Worm (Caenorhabditis elegans) whole organism, young adult: Measurements from ENCODE around the gene C50H2.13.
A peak's percentile ranks its signal among the peaks of the same experiment; 100 is the strongest.

Experiments
- B0035.1 ChIP-seq: sonication (generic microtip); optimal IDR thresholded peaks from 2 replicates; lab custom pipeline; 2016; ENCODE audit warnings: missing genetic modification characterization, mild to moderate bottlenecking, missing compliant biosample characterization, missing genotype, missing genetic modification reagents
- F10E7.11 ChIP-seq: sonication (generic microtip); optimal IDR thresholded peaks from 2 replicates; lab custom pipeline; 2017; ENCODE audit warnings: mild to moderate bottlenecking, missing genetic modification characterization, moderate library complexity, missing compliant biosample characterization
- F22D6.2 ChIP-seq: sonication (generic microtip); optimal IDR thresholded peaks from 2 replicates; lab custom pipeline; 2016; ENCODE audit warnings: mild to moderate bottlenecking, missing genetic modification characterization, missing compliant biosample characterization
- F39B2.1 ChIP-seq: fragments of 200-800 bp; sonication (Bioruptor generic); IDR thresholded peaks from 2 replicates; pipeline ENCODE4 v1.3.6; 2022; ENCODE audit warnings: missing genetic modification reagents, missing genetic modification characterization, missing compliant biosample characterization
- F52B5.7 ChIP-seq: sonication (generic microtip); optimal IDR thresholded peaks from 2 replicates; lab custom pipeline; 2016; ENCODE audit warnings: mild to moderate bottlenecking, missing genetic modification characterization, missing compliant biosample characterization
- F57A8.1 ChIP-seq: fragments of 200-800 bp; sonication (Bioruptor generic); optimal IDR thresholded peaks from 2 replicates; lab custom pipeline; 2018; ENCODE audit warnings: mild to moderate bottlenecking, missing genetic modification characterization, moderate library complexity, missing compliant biosample characterization
- K12H6.12 ChIP-seq: fragments of 200-800 bp; sonication (Bioruptor generic); optimal IDR thresholded peaks from 2 replicates; lab custom pipeline; 2018; ENCODE audit warnings: mild to moderate bottlenecking, missing genetic modification characterization, missing compliant biosample characterization
- T07F8.4 ChIP-seq: sonication (generic microtip); optimal IDR thresholded peaks from 2 replicates; lab custom pipeline; 2016; ENCODE audit warnings: mild to moderate bottlenecking, missing genetic modification characterization, moderate library complexity, missing compliant biosample characterization
- Y79H2A.3 ChIP-seq: fragments of 200-800 bp; sonication (Bioruptor generic); conservative IDR thresholded peaks from 2 replicates; pipeline ENCODE4 v1.3.6; 2022; ENCODE audit warnings: missing genetic modification reagents, missing genetic modification characterization, missing compliant biosample characterization
- Y95B8A.8 ChIP-seq: fragments of 200-800 bp; sonication (Bioruptor generic); IDR thresholded peaks from 2 replicates; pipeline ENCODE4 v1.3.6; 2022; ENCODE audit warnings: missing genetic modification reagents, missing genetic modification characterization, missing compliant biosample characterization
- akir-1 ChIP-seq: fragments of 200-800 bp; sonication (Bioruptor generic); optimal IDR thresholded peaks from 2 replicates; lab custom pipeline; 2018; ENCODE audit warnings: mild to moderate bottlenecking, missing genetic modification characterization, moderate library complexity, missing compliant biosample characterization
- atf-7 ChIP-seq: sonication (generic microtip); optimal IDR thresholded peaks from 2 replicates; lab custom pipeline; 2017; ENCODE audit warnings: mild to moderate bottlenecking, missing genetic modification characterization, missing compliant biosample characterization
- attf-6 ChIP-seq: fragments of 200-800 bp; sonication (Bioruptor generic); IDR thresholded peaks from 2 replicates; pipeline ENCODE4 v1.3.6; 2022; ENCODE audit warnings: missing genetic modification reagents, missing genetic modification characterization, missing compliant biosample characterization
- ccch-3 ChIP-seq: fragments of 200-800 bp; sonication (Bioruptor generic); optimal IDR thresholded peaks from 2 replicates; lab custom pipeline; 2018; ENCODE audit warnings: mild to moderate bottlenecking, missing genetic modification characterization, missing compliant biosample characterization
- cebp-1 ChIP-seq, 2 experiments: fragments of 200-800 bp in 1 of 2; sonication (Bioruptor generic) in 1 of 2; sonication (generic microtip) in 1 of 2; IDR thresholded peaks in 1 of 2; optimal IDR thresholded peaks in 1 of 2; 2 replicates each; pipeline versions ENCODE4 v1.3.6 to Lab custom; 2017 to 2022; ENCODE audit warnings: missing compliant biosample characterization in 2 of 2, missing genetic modification characterization in 2 of 2, mild to moderate bottlenecking in 1 of 2, missing genetic modification reagents in 1 of 2, moderate library complexity in 1 of 2
- ceh-58 ChIP-seq: fragments of 200-800 bp; sonication (Bioruptor generic); IDR thresholded peaks from 2 replicates; pipeline ENCODE4 v1.3.6; 2022; ENCODE audit warnings: missing genetic modification characterization, missing compliant biosample characterization
- die-1 ChIP-seq: sonication (generic microtip); optimal IDR thresholded peaks from 2 replicates; lab custom pipeline; 2016; ENCODE audit warnings: missing genotype, mild to moderate bottlenecking, missing genetic modification characterization, missing compliant biosample characterization
- ets-4 ChIP-seq: fragments of 200-800 bp; sonication (Bioruptor generic); optimal IDR thresholded peaks from 2 replicates; lab custom pipeline; 2018; ENCODE audit warnings: mild to moderate bottlenecking, missing genetic modification characterization, missing compliant biosample characterization
- hlh-26 ChIP-seq: fragments of 200-800 bp; sonication (Bioruptor generic); conservative IDR thresholded peaks from 2 replicates; pipeline ENCODE4 v1.3.6; 2022; ENCODE audit warnings: missing genetic modification reagents, missing genetic modification characterization, missing compliant biosample characterization
- hsf-1 ChIP-seq: fragments of 200-800 bp; sonication (Bioruptor generic); IDR thresholded peaks from 2 replicates; pipeline ENCODE4 v1.3.6; 2022; ENCODE audit warnings: missing genetic modification reagents, missing genetic modification characterization, missing compliant biosample characterization
- lag-1 ChIP-seq: fragments of 200-800 bp; sonication (Bioruptor generic); IDR thresholded peaks from 2 replicates; pipeline ENCODE4 v1.3.6; 2022; ENCODE audit warnings: missing genetic modification reagents, missing genetic modification characterization, missing compliant biosample characterization
- let-607 ChIP-seq, 2 experiments: fragments of 200-800 bp in 1 of 2; sonication (Bioruptor generic) in 1 of 2; sonication (generic microtip) in 1 of 2; optimal IDR thresholded peaks; 2 replicates each; lab custom pipeline; 2016 to 2018; ENCODE audit warnings: mild to moderate bottlenecking in 2 of 2, missing compliant biosample characterization in 2 of 2, missing genetic modification characterization in 2 of 2, moderate library complexity in 2 of 2, missing genotype in 1 of 2
- lir-1 ChIP-seq: fragments of 200-800 bp; sonication (Bioruptor generic); conservative IDR thresholded peaks from 2 replicates; pipeline ENCODE4 v1.3.6; 2022; ENCODE audit warnings: missing genetic modification reagents, missing genetic modification characterization, missing compliant biosample characterization
- lsy-27 ChIP-seq: sonication (generic microtip); optimal IDR thresholded peaks from 2 replicates; lab custom pipeline; 2017; ENCODE audit warnings: missing genetic modification characterization, mild to moderate bottlenecking, missing compliant biosample characterization, antibody characterized with exemption, missing genotype, borderline replicate concordance; ENCODE audit not compliant: insufficient read depth
- madf-3 ChIP-seq: fragments of 200-800 bp; sonication (Bioruptor generic); IDR thresholded peaks from 2 replicates; pipeline ENCODE4 v1.3.6; 2022; ENCODE audit warnings: missing genetic modification reagents, missing genetic modification characterization, missing compliant biosample characterization
- madf-6 ChIP-seq: fragments of 200-800 bp; sonication (Bioruptor generic); IDR thresholded peaks from 2 replicates; pipeline ENCODE4 v1.3.6; 2022; ENCODE audit warnings: missing genetic modification reagents, missing genetic modification characterization, missing compliant biosample characterization
- mcd-1 ChIP-seq: fragments of 200-800 bp; sonication (Bioruptor generic); IDR thresholded peaks from 2 replicates; pipeline ENCODE4 v1.3.6; 2022; ENCODE audit warnings: missing genetic modification reagents, missing genetic modification characterization, missing compliant biosample characterization
- mes-4 ChIP-seq: sonication (generic microtip); optimal IDR thresholded peaks from 2 replicates; lab custom pipeline; 2016; ENCODE audit warnings: missing genotype, missing genetic modification characterization, missing compliant biosample characterization
- mxl-1 ChIP-seq: sonication (generic microtip); optimal IDR thresholded peaks from 2 replicates; lab custom pipeline; 2016; ENCODE audit warnings: missing genetic modification characterization, missing compliant biosample characterization
- nfya-1 ChIP-seq: sonication (generic microtip); optimal IDR thresholded peaks from 2 replicates; lab custom pipeline; 2017; ENCODE audit warnings: antibody characterized with exemption, missing compliant biosample characterization, missing genetic modification characterization, borderline replicate concordance; ENCODE audit not compliant: insufficient read depth
- nfya-2 ChIP-seq: fragments of 200-800 bp; sonication (Bioruptor generic); IDR thresholded peaks from 2 replicates; pipeline ENCODE4 v1.3.6; 2022; ENCODE audit warnings: missing genetic modification reagents, missing genetic modification characterization, missing compliant biosample characterization
- nhr-90 ChIP-seq: sonication (generic microtip); optimal IDR thresholded peaks from 2 replicates; lab custom pipeline; 2016; ENCODE audit warnings: missing genotype, mild to moderate bottlenecking, missing genetic modification characterization, missing compliant biosample characterization
- pha-4 ChIP-seq: fragments of 150-350 bp; sonication (generic microtip); optimal IDR thresholded peaks from 2 replicates; lab custom pipeline; 2014; ENCODE audit warnings: missing biosample characterization, missing genetic modification reagents, missing genetic modification characterization
- repo-1 ChIP-seq: sonication (generic microtip); optimal IDR thresholded peaks from 2 replicates; lab custom pipeline; 2017; ENCODE audit warnings: mild to moderate bottlenecking, missing genetic modification characterization, missing compliant biosample characterization
- sdz-38 ChIP-seq: sonication (generic microtip); optimal IDR thresholded peaks from 2 replicates; lab custom pipeline; 2016; ENCODE audit warnings: missing genotype, missing genetic modification characterization, missing compliant biosample characterization
- snpc-1.1 ChIP-seq: sonication (generic microtip); optimal IDR thresholded peaks from 2 replicates; lab custom pipeline; 2017; ENCODE audit warnings: missing genetic modification characterization, mild to moderate bottlenecking, missing compliant biosample characterization, antibody characterized with exemption, moderate library complexity, missing genotype, missing genetic modification reagents; ENCODE audit not compliant: insufficient read depth
- snpc-1.3 ChIP-seq: sonication (generic microtip); optimal IDR thresholded peaks from 2 replicates; lab custom pipeline; 2017; ENCODE audit warnings: missing genetic modification characterization, mild to moderate bottlenecking, missing compliant biosample characterization, antibody characterized with exemption, moderate library complexity, missing genotype, missing genetic modification reagents; ENCODE audit not compliant: insufficient read depth
- somi-1 ChIP-seq: fragments of 200-800 bp; sonication (Bioruptor generic); optimal IDR thresholded peaks from 2 replicates; lab custom pipeline; 2018; ENCODE audit warnings: mild to moderate bottlenecking, missing genetic modification characterization, missing compliant biosample characterization
- tlf-1 ChIP-seq: fragments of 200-800 bp; sonication (Bioruptor generic); optimal IDR thresholded peaks from 2 replicates; lab custom pipeline; 2018; ENCODE audit warnings: mild to moderate bottlenecking, missing genetic modification characterization, missing compliant biosample characterization
- xnd-1 ChIP-seq: sonication (generic microtip); optimal IDR thresholded peaks from 2 replicates; lab custom pipeline; 2016; ENCODE audit warnings: missing genotype, missing genetic modification reagents, missing genetic modification characterization, missing compliant biosample characterization
- zfh-2 ChIP-seq: fragments of 200-800 bp; sonication (Bioruptor generic); conservative IDR thresholded peaks from 2 replicates; pipeline ENCODE4 v1.3.6; 2022; ENCODE audit warnings: missing genetic modification reagents, missing genetic modification characterization, missing compliant biosample characterization
- ztf-22 ChIP-seq: fragments of 200-800 bp; sonication (Bioruptor generic); optimal IDR thresholded peaks from 2 replicates; lab custom pipeline; 2018; ENCODE audit warnings: mild to moderate bottlenecking, missing genetic modification characterization, moderate library complexity, missing compliant biosample characterization

C50H2.13 gene

DNA sequence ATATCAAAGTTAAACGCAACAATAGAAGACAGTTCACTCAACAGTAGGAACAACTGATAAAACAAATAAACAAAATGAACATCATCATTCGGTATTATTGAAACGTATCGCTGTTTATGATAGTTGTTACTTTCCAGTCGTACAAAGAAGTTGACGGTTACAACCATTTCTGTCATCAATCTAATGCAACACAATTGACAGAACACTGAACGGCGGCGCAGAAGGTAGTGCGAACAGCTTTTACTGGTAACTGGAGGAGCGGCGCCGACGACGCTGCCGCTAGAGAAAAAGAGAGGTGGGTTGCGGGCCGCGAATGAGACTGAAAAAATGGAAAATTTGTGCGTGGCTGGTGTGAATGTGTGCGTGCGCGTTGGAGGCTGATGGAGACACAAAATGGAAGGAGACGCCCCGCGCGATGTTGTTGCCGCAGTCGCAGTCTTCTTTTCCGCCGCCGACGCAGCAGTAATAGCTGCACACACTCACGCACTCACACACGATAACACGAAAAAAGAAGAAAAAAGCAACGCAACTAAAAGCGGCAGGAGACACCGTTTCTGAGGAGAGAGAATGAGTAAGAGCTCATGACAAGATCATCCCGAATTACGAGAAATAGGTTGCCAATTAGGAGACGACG, 37.9 kb downstream of the C50H2.13 start:
- 0 out of 2 replicates have a peak, but pooled peaks have one; percentile 33 for TF ChIP-seq hsf-1 (GFP tag; lab: Robert Waterston, UW)
- no peak for TF ChIP-seq attf-6 (GFP tag; lab: Robert Waterston, UW)
- TF ChIP-seq madf-3: no peak
- TF ChIP-seq let-607 (tag; optimal IDR thresholded peaks at IDR 0.05; lab: Kevin White, UChicago): no peak
- no peak for TF ChIP-seq T07F8.4 (tag; lab: Kevin White, UChicago)
- no peak for TF ChIP-seq ztf-22 (GFP tag; lab: Kevin White, UChicago)
- peak; percentile 9 for TF ChIP-seq K12H6.12 (tag; lab: Kevin White, UChicago)
- no peak for TF ChIP-seq B0035.1
- TF ChIP-seq mxl-1: no peak
- TF ChIP-seq F22D6.2 (tag; lab: Kevin White, UChicago): no peak
- no peak for TF ChIP-seq akir-1 (GFP tag; lab: Kevin White, UChicago)
- TF ChIP-seq ets-4 (GFP tag; lab: Kevin White, UChicago): no peak
- no peak for TF ChIP-seq F10E7.11 (tag; lab: Kevin White, UChicago)
- TF ChIP-seq Y95B8A.8 (GFP tag; lab: Robert Waterston, UW): no peak
- TF ChIP-seq zfh-2 (GFP tag; lab: Robert Waterston, UW): peak; percentile 83
- TF ChIP-seq lir-1: no peak
- no peak for TF ChIP-seq cebp-1 (GFP tag; IDR thresholded peaks at IDR 0.05; lab: Robert Waterston, UW)
- peak; percentile 3 for TF ChIP-seq cebp-1 (tag; optimal IDR thresholded peaks at IDR 0.05; lab: Kevin White, UChicago)
- no peak for TF ChIP-seq repo-1 (tag; lab: Kevin White, UChicago)
- TF ChIP-seq die-1: no peak
- TF ChIP-seq pha-4: no peak
- no peak for TF ChIP-seq madf-6 (GFP tag; lab: Robert Waterston, UW)
- no peak for TF ChIP-seq nfya-2 (GFP tag; lab: Robert Waterston, UW)

ce11 chrV:9965891-9966290, 39.6 kb downstream of the C50H2.13 start:
- TF ChIP-seq madf-3 (0 out of 2 replicates have a peak, but pooled peaks have one; percentile 19), zfh-2 (GFP tag; lab: Robert Waterston, UW) (peak; percentile 36; the same call in 1 of the 2 replicates), snpc-1.1 (no peak)
- TF ChIP-seq, all 124 proteins: peak for 2

ce11 chrV:9970119-9970518, 43.8 kb downstream of the C50H2.13 start:
- TF ChIP-seq zfh-2 (GFP tag; lab: Robert Waterston, UW) (peak; percentile 92), let-607 (tag; optimal IDR thresholded peaks at IDR 0.05; lab: Kevin White, UChicago) (peak; percentile 62 to 73), mcd-1 (GFP tag; lab: Robert Waterston, UW) (peak; percentile 81), K12H6.12 (tag; lab: Kevin White, UChicago) (peak; percentile 80), atf-7 (peak; percentile 80), mes-4 (peak; percentile 92), F52B5.7 (tag; lab: Kevin White, UChicago) (peak; percentile 91), sdz-38 (tag; lab: Kevin White, UChicago) (peak; percentile 48), nfya-1 (tag; lab: Kevin White, UChicago) (no peak), ceh-58 (GFP tag; lab: Robert Waterston, UW) (peak; percentile 95; the same call in 1 of the 2 replicates), somi-1 (GFP tag; lab: Kevin White, UChicago) (peak; percentile 85), lsy-27 (no peak), lag-1 (no peak), attf-6 (GFP tag; lab: Robert Waterston, UW) (peak; percentile 40; the same call in 1 of the 2 replicates), nhr-90 (tag; lab: Kevin White, UChicago) (peak; percentile 97), F39B2.1 (GFP tag; lab: Robert Waterston, UW) (peak; percentile 47; the same call in 1 of the 2 replicates), xnd-1 (tag; lab: Kevin White, UChicago) (peak; percentile 16), hlh-26 (0 out of 2 replicates have a peak, but pooled peaks have one; percentile 27), akir-1 (GFP tag; lab: Kevin White, UChicago) (peak; percentile 64), tlf-1 (GFP tag; lab: Kevin White, UChicago) (peak; percentile 85), Y79H2A.3 (GFP tag; lab: Robert Waterston, UW) (no peak), snpc-1.3 (tag; lab: Kevin White, UChicago) (peak; percentile 92), T07F8.4 (tag; lab: Kevin White, UChicago) (peak; percentile 94), F57A8.1 (GFP tag; lab: Kevin White, UChicago) (peak; percentile 98), ccch-3 (peak; percentile 49)
